Fruit fly (Drosophila melanogaster): ENCODE results near the gene ninaE.

dm6 chr3R:19875118-19875887, 12.7 kb downstream of the ninaE start, which contains the start of gene Mrp5:
- TF ChIP-seq ttk (optimal IDR thresholded peaks at IDR 0.05), result no peak
- TF ChIP-seq Sin3A (optimal IDR thresholded peaks at IDR 0.05), result no peak
- no peak for TF ChIP-seq psq (optimal IDR thresholded peaks at IDR 0.05)
- no peak for TF ChIP-seq insv (optimal IDR thresholded peaks at IDR 0.05)
